Worm (Caenorhabditis elegans) whole organism, L3 larva: ENCODE measurements around the gene sec-6.

ENCODE experiments used
- ama-1 ChIP-seq: fragments of 150-350 bp; optimal IDR thresholded peaks from 2 replicates; lab custom pipeline; 2018
- egl-27 ChIP-seq: sonication (generic microtip); optimal IDR thresholded peaks from 4 replicates; lab custom pipeline; 2017; ENCODE audit warnings: missing biosample characterization, missing genetic modification reagents, missing genetic modification characterization
- elt-3 ChIP-seq, 3 experiments: fragments of 150-350 bp in 1 of 3; sonication (generic microtip) in 2 of 3; optimal IDR thresholded peaks; 2 replicates in 2 of 3; 4 replicates in 1 of 3; lab custom pipeline; 2014 to 2017; ENCODE audit warnings: missing biosample characterization in 3 of 3, missing genetic modification characterization in 3 of 3
- fos-1 ChIP-seq: fragments of 150-350 bp; optimal IDR thresholded peaks from 2 replicates; lab custom pipeline; 2014; ENCODE audit warnings: missing biosample characterization, missing genetic modification characterization
- nhr-76 ChIP-seq: fragments of 150-350 bp; sonication (generic microtip); optimal IDR thresholded peaks from 5 replicates; lab custom pipeline; 2014; ENCODE audit warnings: missing biosample characterization, missing genetic modification characterization
- nhr-77 ChIP-seq: fragments of 150-350 bp; optimal IDR thresholded peaks from 2 replicates; lab custom pipeline; 2014; ENCODE audit warnings: missing biosample characterization, missing genetic modification characterization
- snpc-4 ChIP-seq: fragments of 150-350 bp; optimal IDR thresholded peaks from 2 replicates; lab custom pipeline; 2014; ENCODE audit warnings: missing biosample characterization, missing genetic modification characterization
- tbx-2 ChIP-seq: sonication (generic microtip); optimal IDR thresholded peaks from 2 replicates; lab custom pipeline; 2016; ENCODE audit warnings: mild to moderate bottlenecking, missing genetic modification characterization, missing compliant biosample characterization
- unc-62 ChIP-seq: fragments of 150-350 bp; sonication (generic microtip); optimal IDR thresholded peaks from 4 replicates; lab custom pipeline; 2014; ENCODE audit warnings: missing biosample characterization, missing genetic modification reagents, missing genetic modification characterization

DNA sequence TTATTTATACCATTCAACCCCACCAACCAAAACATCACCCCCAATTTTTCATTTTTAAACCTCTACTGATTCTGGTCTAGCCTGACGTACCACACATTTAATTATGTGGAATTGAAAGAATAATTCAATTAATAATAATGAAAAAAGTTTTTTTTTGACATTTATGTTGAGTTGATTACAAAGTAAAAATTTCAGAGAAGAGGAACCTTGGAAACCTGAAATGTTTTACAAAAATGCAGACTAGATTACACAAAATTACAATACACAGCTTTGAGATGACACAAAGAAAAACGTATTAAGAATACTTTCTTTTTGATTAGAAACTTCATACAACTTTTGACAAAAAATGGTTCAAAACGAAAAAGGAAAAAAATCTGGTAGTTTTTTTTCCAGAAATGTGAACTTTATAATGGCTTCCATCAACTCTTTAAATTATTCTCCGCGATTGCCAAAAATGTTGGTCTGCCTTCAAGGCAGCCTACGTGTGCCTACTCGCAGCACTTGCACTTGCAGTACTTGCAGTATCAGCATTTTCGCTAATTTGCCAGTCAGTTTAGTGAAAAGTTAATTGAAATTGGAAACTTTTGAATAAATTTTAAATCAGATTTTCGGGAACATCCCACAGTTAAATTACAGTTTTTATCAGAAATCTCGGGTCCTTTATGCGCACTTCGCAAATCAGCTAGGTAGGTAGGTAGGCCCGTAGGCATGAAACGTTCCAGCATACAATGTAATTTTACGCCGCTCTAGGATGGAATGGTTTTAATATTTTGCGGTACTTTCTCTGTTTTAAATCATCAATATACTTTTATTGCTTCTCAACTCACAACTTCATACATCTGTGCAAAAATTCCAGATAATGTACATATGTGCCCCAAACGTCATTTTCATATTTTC is 18.4 kb upstream of the sec-6 start:
- TF ChIP-seq nhr-76 (tag; lab: Kevin White, UChicago) (no peak), tbx-2 (tag; lab: Kevin White, UChicago) (no peak), snpc-4 (tag; lab: Kevin White, UChicago) (no peak), egl-27 (tag; lab: Kevin White, UChicago) (no peak), ama-1 (lab: Kevin White, UChicago) (no peak), unc-62 (no peak), fos-1 (peak; percentile 12), elt-3 (tag; optimal IDR thresholded peaks at IDR 0.05; lab: Kevin White, UChicago) (no peak), nhr-77 (tag; lab: Kevin White, UChicago) (no peak)
